Fruit fly (Drosophila melanogaster): ENCODE data around the gene Ctns.

- no peak for TF ChIP-seq CG8301 (tag; optimal IDR thresholded peaks at IDR 0.05)
- no peak for TF ChIP-seq CG12605 (GFP tag; IDR thresholded peaks at IDR 0.05)
Observed at dm6 chr3R:23058858-23059257, at the start of gene Ctns.

All from whole organism, pupa.